Worm (Caenorhabditis elegans) whole organism, L2 larva: ENCODE measurements around the gene C05E7.3.
A peak's percentile ranks its signal among the peaks of the same experiment; 100 is the strongest.

ENCODE experiments used
- C34F6.9 ChIP-seq: fragments of 150-350 bp; optimal IDR thresholded peaks from 2 replicates; lab custom pipeline; 2014; ENCODE audit warnings: missing biosample characterization, missing genetic modification characterization
- R02D3.7 ChIP-seq: fragments of 150-350 bp; optimal IDR thresholded peaks from 2 replicates; lab custom pipeline; 2014; ENCODE audit warnings: missing biosample characterization, missing genetic modification characterization
- Y55F3AM.14 ChIP-seq: fragments of 200-800 bp; sonication (Bioruptor generic); optimal IDR thresholded peaks from 2 replicates; lab custom pipeline; 2018; ENCODE audit warnings: mild to moderate bottlenecking, missing genetic modification characterization, missing compliant biosample characterization
- alr-1 ChIP-seq: fragments of 150-350 bp; optimal IDR thresholded peaks from 2 replicates; lab custom pipeline; 2014; ENCODE audit warnings: missing biosample characterization, missing genetic modification characterization
- aly-2 ChIP-seq: fragments of 150-350 bp; optimal IDR thresholded peaks from 2 replicates; lab custom pipeline; 2014; ENCODE audit warnings: missing biosample characterization, missing genetic modification characterization
- ama-1 ChIP-seq: fragments of 150-350 bp; optimal IDR thresholded peaks from 2 replicates; lab custom pipeline; 2018; ENCODE audit warnings: inconsistent platforms
- blmp-1 ChIP-seq: sonication (generic microtip); optimal IDR thresholded peaks from 2 replicates; lab custom pipeline; 2017; ENCODE audit warnings: missing genetic modification characterization, mild to moderate bottlenecking, missing compliant biosample characterization, antibody characterized with exemption, moderate library complexity; ENCODE audit not compliant: insufficient read depth
- crh-2 ChIP-seq: sonication (generic microtip); optimal IDR thresholded peaks from 2 replicates; lab custom pipeline; 2017; ENCODE audit warnings: missing biosample characterization, missing genetic modification characterization
- dmd-4 ChIP-seq: sonication (generic microtip); optimal IDR thresholded peaks from 2 replicates; lab custom pipeline; 2017; ENCODE audit warnings: missing biosample characterization, missing genetic modification characterization
- elt-1 ChIP-seq: fragments of 150-350 bp; optimal IDR thresholded peaks from 2 replicates; lab custom pipeline; 2014; ENCODE audit warnings: missing biosample characterization, missing genetic modification characterization
- elt-3 ChIP-seq: sonication (generic microtip); optimal IDR thresholded peaks from 2 replicates; lab custom pipeline; 2017; ENCODE audit warnings: missing biosample characterization, missing genetic modification characterization
- fos-1 ChIP-seq: fragments of 150-350 bp; optimal IDR thresholded peaks from 2 replicates; lab custom pipeline; 2014; ENCODE audit warnings: missing biosample characterization, missing genetic modification characterization
- gmeb-1 ChIP-seq: fragments of 150-350 bp; optimal IDR thresholded peaks from 2 replicates; lab custom pipeline; 2014; ENCODE audit warnings: missing biosample characterization, missing genetic modification characterization
- lsy-2 ChIP-seq, 2 experiments: fragments of 150-350 bp in 1 of 2; sonication (generic microtip) in 1 of 2; optimal IDR thresholded peaks; 2 replicates each; lab custom pipeline; 2014 to 2017; ENCODE audit warnings: missing biosample characterization in 2 of 2, missing genetic modification characterization in 2 of 2
- mab-5 ChIP-seq: fragments of 150-350 bp; optimal IDR thresholded peaks from 2 replicates; lab custom pipeline; 2014; ENCODE audit warnings: missing biosample characterization, missing genetic modification characterization
- mbf-1 ChIP-seq: sonication (generic microtip); optimal IDR thresholded peaks from 2 replicates; lab custom pipeline; 2017; ENCODE audit warnings: missing biosample characterization, missing genetic modification characterization
- nhr-10 ChIP-seq: sonication (generic microtip); optimal IDR thresholded peaks from 2 replicates; lab custom pipeline; 2017; ENCODE audit warnings: missing biosample characterization, missing genetic modification characterization
- nhr-129 ChIP-seq: fragments of 150-350 bp; optimal IDR thresholded peaks from 2 replicates; lab custom pipeline; 2014; ENCODE audit warnings: missing biosample characterization, missing genetic modification characterization
- nhr-25 ChIP-seq: fragments of 150-350 bp; sonication (generic microtip); optimal IDR thresholded peaks from 3 replicates; lab custom pipeline; 2014; ENCODE audit warnings: missing biosample characterization, missing genetic modification characterization
- nhr-6 ChIP-seq: fragments of 150-350 bp; optimal IDR thresholded peaks from 2 replicates; lab custom pipeline; 2014; ENCODE audit warnings: missing biosample characterization, missing genetic modification characterization
- nhr-77 ChIP-seq: fragments of 150-350 bp; optimal IDR thresholded peaks from 2 replicates; lab custom pipeline; 2014; ENCODE audit warnings: missing biosample characterization, missing genetic modification characterization
- skn-1 ChIP-seq: sonication (generic microtip); optimal IDR thresholded peaks from 2 replicates; lab custom pipeline; 2017; ENCODE audit warnings: missing biosample characterization, missing genetic modification characterization
- sma-3 ChIP-seq: sonication (generic microtip); optimal IDR thresholded peaks from 2 replicates; lab custom pipeline; 2016; ENCODE audit warnings: missing genetic modification reagents, missing genetic modification characterization, missing compliant biosample characterization
- sma-9 ChIP-seq, 2 experiments: fragments of 150-350 bp in 1 of 2; sonication (generic microtip) in 1 of 2; optimal IDR thresholded peaks; 2 replicates each; lab custom pipeline; 2014 to 2016; ENCODE audit warnings: missing genetic modification characterization in 2 of 2, mild to moderate bottlenecking in 1 of 2, missing biosample characterization in 1 of 2, missing compliant biosample characterization in 1 of 2, missing genetic modification reagents in 1 of 2, moderate library complexity in 1 of 2
- snpc-4 ChIP-seq: fragments of 150-350 bp; optimal IDR thresholded peaks from 2 replicates; lab custom pipeline; 2014; ENCODE audit warnings: missing biosample characterization, missing genetic modification characterization
- unc-39 ChIP-seq: fragments of 150-350 bp; optimal IDR thresholded peaks from 2 replicates; lab custom pipeline; 2014; ENCODE audit warnings: missing biosample characterization, missing genetic modification characterization
- unc-55 ChIP-seq: fragments of 150-350 bp; sonication (generic microtip); optimal IDR thresholded peaks from 3 replicates; lab custom pipeline; 2014; ENCODE audit warnings: missing biosample characterization, missing genetic modification reagents, missing genetic modification characterization
- unc-62 ChIP-seq: fragments of 150-350 bp; optimal IDR thresholded peaks from 2 replicates; lab custom pipeline; 2014; ENCODE audit warnings: missing biosample characterization, missing genetic modification reagents, missing genetic modification characterization
- zag-1 ChIP-seq: fragments of 150-350 bp; optimal IDR thresholded peaks from 2 replicates; lab custom pipeline; 2014; ENCODE audit warnings: missing biosample characterization, missing genetic modification characterization
- ztf-11 ChIP-seq: sonication (generic microtip); optimal IDR thresholded peaks from 2 replicates; lab custom pipeline; 2017; ENCODE audit warnings: missing biosample characterization, missing genetic modification characterization
- ztf-4 ChIP-seq: fragments of 150-350 bp; optimal IDR thresholded peaks from 2 replicates; lab custom pipeline; 2014; ENCODE audit warnings: missing biosample characterization, missing genetic modification characterization

C05E7.3 gene

ce11 chrX:12989205-12989604, 42.8 kb upstream of the C05E7.3 start, which contains the start of gene F11C1.7:
TSS of gene F11C1.7 (plus strand) at chrX:12989344.
- peak; percentile 40 for TF ChIP-seq nhr-129 (tag; lab: Kevin White, UChicago)
- no peak for TF ChIP-seq ztf-11 (tag; lab: Kevin White, UChicago)
- TF ChIP-seq Y55F3AM.14: no peak
- no peak for TF ChIP-seq alr-1 (tag; lab: Kevin White, UChicago)
- peak in 1 of 2 experiments; percentile 41 for TF ChIP-seq lsy-2 (tag; optimal IDR thresholded peaks at IDR 0.05; lab: Kevin White, UChicago)
- no peak for TF ChIP-seq skn-1 (tag; lab: Kevin White, UChicago)
- no peak for TF ChIP-seq ama-1 (lab: Kevin White, UChicago)
- peak; percentile 42 for TF ChIP-seq nhr-25 (tag; lab: Kevin White, UChicago)
- peak; percentile 23 for TF ChIP-seq crh-2 (tag; lab: Kevin White, UChicago)
- TF ChIP-seq fos-1 (tag; lab: Kevin White, UChicago): no peak
- peak; percentile 26 for TF ChIP-seq C34F6.9 (tag; lab: Kevin White, UChicago)
- TF ChIP-seq sma-3: no peak

- TF ChIP-seq unc-55 (GFP tag; lab: Kevin White, UChicago): no peak
- TF ChIP-seq blmp-1 (tag; lab: Kevin White, UChicago): no peak
- TF ChIP-seq elt-3 (tag; lab: Kevin White, UChicago): no peak
These were observed 40.7 kb upstream of the C05E7.3 start, which contains the start of gene mff-1 for ce11 chrX:12987119-12987518. TSS of gene mff-1 (minus strand) at chrX:12987219.

ce11 chrX:12982725-12983124, 36.3 kb upstream of the C05E7.3 start:
- TF ChIP-seq nhr-77 (tag; lab: Kevin White, UChicago): no peak
- no peak for TF ChIP-seq zag-1 (tag; lab: Kevin White, UChicago)
- peak; percentile 25 for TF ChIP-seq fos-1 (tag; lab: Kevin White, UChicago)
- TF ChIP-seq nhr-10 (tag; lab: Kevin White, UChicago): no peak
- TF ChIP-seq snpc-4: no peak
- TF ChIP-seq mab-5: no peak
- TF ChIP-seq, all 48 proteins: peak for 1

ce11 chrX:12981393-12981792, 35.0 kb upstream of the C05E7.3 start, which contains the start of gene scav-4:
TSS of gene scav-4 (plus strand) at chrX:12981775.
- TF ChIP-seq elt-1 (no peak), unc-39 (tag; lab: Kevin White, UChicago) (no peak), C34F6.9 (tag; lab: Kevin White, UChicago) (no peak), gmeb-1 (tag; lab: Kevin White, UChicago) (no peak), crh-2 (tag; lab: Kevin White, UChicago) (peak; percentile 54), alr-1 (tag; lab: Kevin White, UChicago) (no peak), R02D3.7 (no peak), dmd-4 (tag; lab: Kevin White, UChicago) (no peak), fos-1 (tag; lab: Kevin White, UChicago) (peak; percentile 42), sma-9 (GFP tag; optimal IDR thresholded peaks at IDR 0.05; lab: Kevin White, UChicago) (peak; percentile 13), sma-9 (tag; optimal IDR thresholded peaks at IDR 0.05; lab: Kevin White, UChicago) (no peak)

ce11 chrX:12979747-12980146, 33.3 kb upstream of the C05E7.3 start:
- TF ChIP-seq crh-2 (tag; lab: Kevin White, UChicago) (no peak), zag-1 (tag; lab: Kevin White, UChicago) (no peak), fos-1 (tag; lab: Kevin White, UChicago) (peak; percentile 64), ztf-4 (tag; lab: Kevin White, UChicago) (no peak), sma-9 (GFP tag; optimal IDR thresholded peaks at IDR 0.05; lab: Kevin White, UChicago) (peak; percentile 11), sma-9 (tag; optimal IDR thresholded peaks at IDR 0.05; lab: Kevin White, UChicago) (no peak), mbf-1 (tag; lab: Kevin White, UChicago) (no peak), nhr-6 (tag; lab: Kevin White, UChicago) (no peak)

- no peak for TF ChIP-seq unc-62 (GFP tag; lab: Kevin White, UChicago)
- no peak for TF ChIP-seq aly-2 (tag; lab: Kevin White, UChicago)
- TF ChIP-seq blmp-1 (tag; lab: Kevin White, UChicago): no peak
These were observed 32.1 kb upstream of the C05E7.3 start for ce11 chrX:12978569-12978968.
